Worm (Caenorhabditis elegans) whole organism, dauer: ENCODE data around the gene nas-13.

Experiments
- unc-62 ChIP-seq: sonication (generic microtip); optimal IDR thresholded peaks from 2 replicates; lab custom pipeline; 2017; ENCODE audit warnings: missing biosample characterization, missing genetic modification reagents, missing genetic modification characterization

nas-13 gene

ce11 chrX:15415226-15415625 lies 12.8 kb downstream of the nas-13 start, which contains the start of gene pqn-36:
TSS of gene pqn-36 (minus strand) at chrX:15415493.
- TF ChIP-seq unc-62 (GFP tag; lab: Kevin White, UChicago) = no peak

ce11 chrX:15408577-15408976 lies 19.5 kb downstream of the nas-13 start:
- TF ChIP-seq unc-62 (GFP tag; lab: Kevin White, UChicago) = no peak

DNA sequence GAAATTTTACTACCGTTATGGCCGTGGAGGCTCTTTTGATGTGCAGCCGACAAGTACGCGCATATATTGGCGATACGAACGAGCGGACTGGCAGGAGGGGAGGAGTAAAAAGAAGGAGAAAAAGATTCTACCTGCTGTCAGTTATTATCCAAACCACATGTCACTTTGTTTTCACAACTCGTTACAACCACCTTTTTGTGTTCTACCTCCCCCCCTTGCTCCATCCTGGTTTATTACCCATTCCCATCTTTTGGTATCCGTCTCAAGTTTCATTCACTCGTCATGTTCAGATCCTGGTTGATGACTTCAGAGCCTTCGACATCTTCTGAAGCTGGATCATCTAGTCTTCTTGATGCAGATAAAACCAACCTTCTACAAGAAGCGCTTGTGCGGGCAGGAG lies 20.4 kb downstream of the nas-13 start, which contains the start of gene psa-3:
Gene psa-3, plus strand, starts transcription at position 301 of the 400 bp plus-strand sequence.
- TF ChIP-seq unc-62 (GFP tag; lab: Kevin White, UChicago) = no peak

DNA sequence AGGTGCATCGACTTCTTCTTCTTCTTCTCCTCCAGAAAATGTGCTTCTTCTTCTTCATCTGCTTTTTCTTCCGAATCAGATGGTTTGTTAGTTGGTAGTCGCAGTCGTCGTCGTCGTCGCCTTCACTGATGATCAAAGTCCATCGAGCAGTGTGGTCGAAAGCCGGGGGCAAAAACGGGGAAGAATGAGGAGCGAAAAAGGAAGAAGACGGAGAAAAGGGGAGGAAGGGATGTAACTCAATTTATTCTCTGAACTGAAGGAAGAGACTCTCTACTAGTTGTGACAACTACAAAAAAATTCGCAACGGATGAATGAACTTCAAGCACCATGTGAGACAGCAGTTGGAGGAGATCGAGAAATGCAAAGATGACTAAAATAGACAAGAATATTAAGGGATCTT lies 32.3 kb downstream of the nas-13 start:
- no peak for TF ChIP-seq unc-62 (GFP tag; lab: Kevin White, UChicago)

- TF ChIP-seq unc-62 (GFP tag; lab: Kevin White, UChicago) = no peak
Observed at ce11 chrX:15392672-15393071, 35.4 kb downstream of the nas-13 start.

ce11 chrX:15389853-15390252 lies 38.2 kb downstream of the nas-13 start:
- no peak for TF ChIP-seq unc-62 (GFP tag; lab: Kevin White, UChicago)

- no peak for TF ChIP-seq unc-62 (GFP tag; lab: Kevin White, UChicago)
Observed at ce11 chrX:15388259-15388658, 39.8 kb downstream of the nas-13 start.

- no peak for TF ChIP-seq unc-62 (GFP tag; lab: Kevin White, UChicago)
Observed at ce11 chrX:15385807-15386349, 42.2 kb downstream of the nas-13 start.

DNA sequence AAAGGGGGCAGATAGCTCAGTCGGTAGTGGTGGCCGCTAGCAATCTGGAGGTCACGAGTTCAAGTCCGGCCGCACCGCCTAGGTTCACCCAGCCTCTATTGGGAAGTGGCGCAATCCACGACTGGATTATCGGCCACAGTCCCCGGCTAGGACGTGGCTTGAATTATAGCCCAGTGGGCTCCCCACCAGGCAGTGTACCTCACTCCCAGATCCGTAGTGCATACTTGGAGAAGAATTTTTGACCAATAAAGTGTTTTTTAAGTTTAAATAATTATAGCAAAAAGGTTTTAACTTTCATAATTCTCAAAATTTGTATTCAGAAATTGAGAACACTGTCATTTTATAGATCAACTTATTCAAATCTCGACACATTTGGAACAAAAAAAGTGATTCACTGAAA lies 42.7 kb downstream of the nas-13 start:
- TF ChIP-seq unc-62 (GFP tag; lab: Kevin White, UChicago) = no peak

DNA sequence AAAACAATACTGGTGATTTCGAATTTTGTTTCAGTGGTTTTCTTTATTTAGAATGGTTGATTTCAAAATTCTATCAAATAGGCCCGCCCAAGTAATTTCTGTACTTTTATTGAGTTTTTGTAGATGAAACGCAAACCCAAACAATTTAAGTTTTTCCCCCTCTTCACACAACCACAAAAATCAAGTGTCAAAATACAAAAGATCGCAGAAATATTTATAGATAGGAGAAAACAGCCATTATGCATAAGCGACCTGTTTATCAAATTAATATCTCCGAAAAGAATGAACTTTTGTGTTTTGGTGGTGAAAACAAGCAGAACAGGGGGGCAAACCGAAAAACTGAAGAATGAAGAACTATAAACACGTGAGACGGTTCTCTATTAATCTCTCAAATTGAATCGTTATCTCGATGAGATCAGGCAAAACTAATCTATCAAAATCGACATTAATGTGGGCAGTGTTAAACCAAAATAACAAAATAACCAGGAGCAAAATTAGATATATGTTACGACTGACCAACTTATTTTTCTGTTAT lies 43.9 kb downstream of the nas-13 start:
- TF ChIP-seq unc-62 (GFP tag; lab: Kevin White, UChicago) = no peak

- no peak for TF ChIP-seq unc-62 (GFP tag; lab: Kevin White, UChicago)
Observed at ce11 chrX:15382914-15383313, 45.1 kb downstream of the nas-13 start.

DNA sequence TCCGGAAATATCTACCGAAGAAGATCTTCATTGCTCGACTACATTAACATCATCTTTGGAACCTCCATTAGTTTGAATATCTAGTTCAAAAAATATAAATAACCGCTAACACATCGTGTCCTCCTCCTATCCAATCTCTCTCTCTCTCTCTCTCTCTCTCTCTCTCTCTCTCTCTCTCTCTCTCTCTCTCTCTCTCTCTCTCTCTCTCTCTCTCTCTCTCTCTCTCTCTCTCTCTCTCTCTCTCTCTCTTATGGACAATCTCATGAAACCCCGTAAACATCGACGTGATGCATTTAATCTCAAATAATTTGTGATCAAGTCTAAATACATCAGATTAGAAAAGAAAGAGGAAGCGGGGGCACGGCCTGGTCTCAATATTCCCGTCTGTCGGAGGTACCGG lies 45.8 kb downstream of the nas-13 start:
- no peak for TF ChIP-seq unc-62 (GFP tag; lab: Kevin White, UChicago)

DNA sequence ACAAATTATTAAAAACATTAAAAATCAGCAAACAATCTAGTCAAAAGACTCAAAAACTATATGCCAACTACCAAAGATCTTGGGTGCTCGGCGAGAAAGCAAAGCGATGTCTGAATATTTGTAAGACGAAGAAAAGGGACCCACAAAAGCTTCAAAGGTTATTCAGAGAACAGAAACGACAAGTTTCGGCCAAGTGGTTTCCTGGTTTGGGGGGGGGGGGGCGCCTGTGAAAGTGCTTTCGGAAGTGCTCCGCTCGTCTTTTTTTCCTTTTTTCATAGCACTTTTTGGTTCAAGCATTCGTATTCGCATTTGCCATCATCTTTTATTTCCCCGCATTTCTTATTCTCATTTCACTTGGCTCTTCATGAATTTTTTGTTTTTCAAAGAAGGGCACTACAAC lies 46.6 kb downstream of the nas-13 start:
- TF ChIP-seq unc-62 (GFP tag; lab: Kevin White, UChicago) = no peak

- no peak for TF ChIP-seq unc-62 (GFP tag; lab: Kevin White, UChicago)
Observed at ce11 chrX:15380437-15380836, 47.6 kb downstream of the nas-13 start.

ce11 chrX:15379882-15380281 lies 48.2 kb downstream of the nas-13 start:
- TF ChIP-seq unc-62 (GFP tag; lab: Kevin White, UChicago) = no peak

ce11 chrX:15377724-15378123 lies 50.3 kb downstream of the nas-13 start, which contains the start of gene svh-5:
TSS of gene svh-5 (minus strand) at chrX:15377824.
- no peak for TF ChIP-seq unc-62 (GFP tag; lab: Kevin White, UChicago)

DNA sequence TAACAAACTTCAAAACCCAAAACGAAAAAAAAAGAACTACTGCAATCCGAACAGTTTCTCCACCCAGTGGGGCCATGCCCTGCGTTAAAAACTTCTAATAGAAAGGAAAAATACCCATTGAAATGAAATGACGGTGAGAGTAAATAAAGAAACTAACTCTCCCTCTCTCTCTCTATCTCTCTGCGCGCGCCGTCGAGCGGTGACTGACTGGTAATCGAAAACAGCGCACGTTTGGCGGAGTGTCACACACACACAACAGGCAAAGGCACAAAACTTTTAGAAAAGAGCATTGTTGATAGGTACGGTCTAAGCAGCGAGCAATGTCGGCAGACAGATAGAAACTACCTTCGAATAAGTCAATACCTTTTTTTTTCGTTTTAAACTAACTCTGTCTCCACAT lies 51.5 kb downstream of the nas-13 start:
- TF ChIP-seq unc-62 (GFP tag; lab: Kevin White, UChicago) = no peak
